Fruit fly (Drosophila melanogaster) whole organism, adult: ENCODE measurements around the gene TBC1D23.
A peak's percentile ranks its signal among the peaks of the same experiment; 100 is the strongest.

Experiments used
- CG11617 ChIP-seq: fragments of 200-800 bp; sonication (Bioruptor generic); optimal IDR thresholded peaks from 2 replicates; lab custom pipeline; 2017; ENCODE audit warnings: mild to moderate bottlenecking, missing biosample characterization, missing genetic modification reagents, missing genetic modification characterization
- CG12768 ChIP-seq: fragments of 200-800 bp; sonication (Bioruptor generic); optimal IDR thresholded peaks from 2 replicates; lab custom pipeline; 2017; ENCODE audit warnings: missing biosample characterization, missing genetic modification characterization, mild to moderate bottlenecking, moderate library complexity, missing genetic modification reagents
- CG14711 ChIP-seq: fragments of 200-800 bp; sonication (Bioruptor generic); optimal IDR thresholded peaks from 2 replicates; lab custom pipeline; 2018; ENCODE audit warnings: missing biosample characterization, mild to moderate bottlenecking, missing genetic modification characterization, moderate library complexity
- CG1620 ChIP-seq: fragments of 200-800 bp; sonication (Bioruptor generic); optimal IDR thresholded peaks from 2 replicates; lab custom pipeline; 2016; ENCODE audit warnings: missing biosample characterization, missing genetic modification characterization
- CG33017 ChIP-seq: fragments of 200-800 bp; sonication (Bioruptor generic); optimal IDR thresholded peaks from 2 replicates; lab custom pipeline; 2018; ENCODE audit warnings: missing biosample characterization, mild to moderate bottlenecking, missing genetic modification characterization, moderate library complexity
- CG5204 ChIP-seq: fragments of 200-800 bp; sonication (Bioruptor generic); optimal IDR thresholded peaks from 2 replicates; lab custom pipeline; 2016; ENCODE audit warnings: missing biosample characterization, missing genetic modification characterization
- CG7045 ChIP-seq: fragments of 200-800 bp; sonication (Bioruptor generic); optimal IDR thresholded peaks from 2 replicates; lab custom pipeline; 2017; ENCODE audit warnings: missing biosample characterization, mild to moderate bottlenecking, missing genetic modification characterization
- CG7101 ChIP-seq: fragments of 200-800 bp; sonication (Bioruptor generic); optimal IDR thresholded peaks from 2 replicates; lab custom pipeline; 2018; ENCODE audit warnings: missing biosample characterization, mild to moderate bottlenecking, missing genetic modification characterization, moderate library complexity
- Clk ChIP-seq: fragments of 200-800 bp; sonication (Bioruptor generic); optimal IDR thresholded peaks from 2 replicates; lab custom pipeline; 2017; ENCODE audit warnings: missing biosample characterization, missing genetic modification characterization
- Crg-1 ChIP-seq: fragments of 200-800 bp; sonication (Bioruptor generic); optimal IDR thresholded peaks from 2 replicates; lab custom pipeline; 2016; ENCODE audit warnings: missing biosample characterization, missing genetic modification characterization
- Hr96 ChIP-seq: fragments of 200-800 bp; sonication (Bioruptor generic); optimal IDR thresholded peaks from 2 replicates; lab custom pipeline; 2016; ENCODE audit warnings: missing biosample characterization, missing genetic modification characterization
- Mnt ChIP-seq: fragments of 200-800 bp; sonication (Bioruptor generic); optimal IDR thresholded peaks from 2 replicates; lab custom pipeline; 2016; ENCODE audit warnings: missing biosample characterization, mild to moderate bottlenecking, missing genetic modification characterization
- bab1 ChIP-seq: fragments of 200-800 bp; sonication (Bioruptor generic); optimal IDR thresholded peaks from 3 replicates; lab custom pipeline; 2019; ENCODE audit warnings: missing biosample characterization, mild to moderate bottlenecking, missing genetic modification characterization, moderate library complexity
- cic ChIP-seq: fragments of 200-800 bp; sonication (Bioruptor generic); optimal IDR thresholded peaks from 2 replicates; lab custom pipeline; 2017; ENCODE audit warnings: missing biosample characterization, mild to moderate bottlenecking, missing genetic modification characterization, moderate library complexity
- cnc ChIP-seq, 2 experiments: fragments of >200 bp; optimal IDR thresholded peaks; 2 replicates each; lab custom pipeline; 2017
- kay ChIP-seq: fragments of 200-800 bp; sonication (Bioruptor generic); peaks from one replicate; lab custom pipeline; 2016; ENCODE audit warnings: missing biosample characterization, missing genetic modification characterization, borderline replicate concordance
- ovo ChIP-seq: fragments of 200-800 bp; sonication (Bioruptor generic); optimal IDR thresholded peaks from 2 replicates; lab custom pipeline; 2016; ENCODE audit warnings: missing biosample characterization, missing genetic modification characterization
- pad ChIP-seq: fragments of 200-800 bp; sonication (Bioruptor generic); optimal IDR thresholded peaks from 3 replicates; lab custom pipeline; 2017; ENCODE audit warnings: missing biosample characterization, missing genetic modification characterization, mild to moderate bottlenecking, moderate library complexity, missing genetic modification reagents
- tj ChIP-seq: fragments of 200-800 bp; sonication (Bioruptor generic); optimal IDR thresholded peaks from 3 replicates; lab custom pipeline; 2017; ENCODE audit warnings: missing biosample characterization, mild to moderate bottlenecking, missing genetic modification characterization, moderate library complexity
- toe ChIP-seq: fragments of 200-800 bp; sonication (Bioruptor generic); optimal IDR thresholded peaks from 2 replicates; lab custom pipeline; 2016; ENCODE audit warnings: missing biosample characterization, missing genetic modification characterization

Gene TBC1D23

DNA sequence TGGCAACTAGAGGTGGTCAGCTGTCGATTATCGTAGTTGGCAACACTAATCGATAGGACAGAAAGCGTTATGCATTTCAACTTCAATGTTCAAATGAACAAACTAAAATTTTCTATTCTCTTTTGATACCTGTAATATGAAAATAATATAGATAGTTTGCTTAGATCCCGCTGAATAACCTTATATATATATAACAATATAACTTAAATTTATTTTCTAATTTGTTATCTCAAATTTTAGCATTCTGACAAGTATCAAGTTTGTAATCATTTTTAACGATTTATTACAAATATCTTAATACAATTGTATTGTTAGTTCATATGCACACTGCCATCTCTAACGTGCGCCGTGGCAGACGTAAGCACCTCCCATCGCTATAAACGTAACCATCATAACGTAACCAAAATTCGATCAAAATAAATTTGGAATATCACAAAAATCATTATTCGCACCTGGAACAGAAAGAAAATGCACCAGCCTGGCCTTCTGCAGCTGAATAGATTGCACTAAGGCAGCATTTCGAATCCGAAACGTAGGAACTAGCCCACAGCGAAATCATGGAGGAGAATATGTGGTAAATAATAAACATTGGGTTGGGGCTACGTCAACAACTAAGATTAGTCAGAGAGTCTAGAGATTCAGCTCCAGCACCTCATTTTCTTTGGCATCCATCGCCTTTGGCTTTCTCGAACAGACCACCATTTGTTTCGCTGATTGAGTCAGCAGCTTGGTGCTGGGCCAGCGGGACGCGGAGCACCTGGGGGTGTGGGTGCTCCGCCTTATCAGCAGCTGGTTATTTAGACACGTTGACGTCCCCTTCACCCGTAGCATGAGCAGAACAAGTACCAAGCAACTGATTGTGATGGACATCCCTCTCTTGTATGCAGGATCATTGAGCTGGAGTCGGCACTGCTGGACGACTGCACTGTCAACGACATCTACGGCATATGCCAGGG, at the start of gene TBC1D23, which contains the start of gene Pino:
TBC1D23 (plus strand) TSS at position 385 of the 956 bp plus-strand sequence.
Pino (minus strand) TSS at position 22 of the 956 bp plus-strand sequence.
- TF ChIP-seq toe (GFP tag; lab: Kevin White, UChicago) (peak; percentile 83), Clk (peak; percentile 45), tj (GFP tag; lab: Kevin White, UChicago) (peak; percentile 40), pad (peak; percentile 41), CG5204 (GFP tag; lab: Kevin White, UChicago) (peak; percentile 75), kay (GFP tag; lab: Kevin White, UChicago) (no peak), CG7045 (GFP tag; lab: Kevin White, UChicago) (peak; percentile 73), Crg-1 (peak; percentile 54), CG33017 (tag; lab: Kevin White, UChicago) (peak; percentile 78), CG7101 (tag; lab: Kevin White, UChicago) (peak; percentile 80), CG11617 (GFP tag; lab: Kevin White, UChicago) (peak; percentile 75), bab1 (GFP tag; lab: Kevin White, UChicago) (peak; percentile 48), Mnt (GFP tag; lab: Kevin White, UChicago) (peak; percentile 15), CG14711 (tag; lab: Kevin White, UChicago) (peak; percentile 73), ovo (peak; percentile 36), CG12768 (peak; percentile 67), Hr96 (GFP tag; lab: Kevin White, UChicago) (peak; percentile 55), CG1620 (GFP tag; lab: Kevin White, UChicago) (peak; percentile 58), cic (no peak), cnc (optimal IDR thresholded peaks at IDR 0.05; lab: Kevin White, UChicago) (no peak)

DNA sequence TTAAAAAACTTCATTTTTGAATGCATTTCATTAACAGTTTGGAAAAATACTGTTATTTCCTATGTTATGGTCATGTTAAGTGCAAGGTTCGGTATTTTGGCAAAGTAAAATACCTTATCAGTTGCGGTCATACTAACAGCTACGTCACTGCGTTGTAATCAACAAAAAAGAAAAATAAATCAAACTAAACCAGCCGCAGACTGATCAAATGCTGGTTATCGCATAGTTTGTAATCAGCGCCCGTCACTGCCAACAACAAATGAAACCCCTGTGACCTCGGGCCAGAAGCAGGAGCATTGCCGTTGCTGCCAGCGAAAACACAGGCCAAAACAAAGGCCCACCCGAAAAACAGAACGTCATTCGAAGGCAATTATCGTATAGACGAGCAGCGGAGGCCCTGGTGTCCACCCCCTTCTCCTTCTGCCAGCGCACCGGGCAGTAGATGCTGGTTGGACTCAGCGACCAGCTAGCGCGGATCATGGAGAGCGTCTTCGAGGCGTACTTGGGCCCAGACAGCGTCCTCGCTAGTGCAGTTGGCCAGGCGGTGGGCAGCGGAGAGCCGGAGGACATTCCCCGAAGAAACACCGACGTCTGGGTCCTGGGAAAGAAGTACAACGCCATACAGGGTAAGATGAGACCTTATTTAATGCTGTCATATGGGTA, 48.2 kb upstream of the TBC1D23 start, which contains the start of gene Atg4a:
Atg4a (plus strand) TSS at position 110 of the 663 bp plus-strand sequence.
- TF ChIP-seq CG11617 (GFP tag; lab: Kevin White, UChicago) (peak; percentile 63), toe (GFP tag; lab: Kevin White, UChicago) (no peak), bab1 (GFP tag; lab: Kevin White, UChicago) (peak; percentile 8), CG7101 (tag; lab: Kevin White, UChicago) (no peak), CG7045 (GFP tag; lab: Kevin White, UChicago) (peak; percentile 34), cic (peak; percentile 68), ovo (no peak), CG33017 (tag; lab: Kevin White, UChicago) (peak; percentile 39), kay (GFP tag; lab: Kevin White, UChicago) (no peak)

DNA sequence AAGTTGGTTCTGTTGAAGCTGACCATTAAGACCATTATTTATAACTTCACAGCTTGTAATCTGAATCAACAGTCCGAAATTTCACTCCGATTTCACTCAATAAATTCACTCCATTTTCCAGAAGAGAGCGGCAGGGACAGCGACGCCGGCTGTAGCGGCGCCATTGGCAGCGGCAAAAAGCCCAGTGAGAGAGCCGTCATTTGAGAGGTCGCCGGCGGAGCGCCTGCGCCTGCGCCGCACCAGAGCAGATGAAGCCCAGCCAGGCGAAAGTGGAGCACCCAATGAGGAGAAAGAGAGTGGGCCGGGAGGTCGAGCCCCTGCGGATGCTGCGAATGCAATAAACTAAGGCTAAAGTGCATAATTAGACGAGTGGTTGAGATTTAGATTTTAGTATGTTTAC, 46.4 kb upstream of the TBC1D23 start:
- TF ChIP-seq tj (GFP tag; lab: Kevin White, UChicago): no peak
- TF ChIP-seq pad: no peak
- TF ChIP-seq CG5204 (GFP tag; lab: Kevin White, UChicago): no peak
- TF ChIP-seq bab1 (GFP tag; lab: Kevin White, UChicago): no peak
- no peak for TF ChIP-seq cic
- no peak for TF ChIP-seq kay (GFP tag; lab: Kevin White, UChicago)
- no peak for TF ChIP-seq CG1620 (GFP tag; lab: Kevin White, UChicago)
- no peak for TF ChIP-seq CG33017 (tag; lab: Kevin White, UChicago)
- no peak for TF ChIP-seq CG11617 (GFP tag; lab: Kevin White, UChicago)
- no peak for TF ChIP-seq CG7101 (tag; lab: Kevin White, UChicago)
- no peak for TF ChIP-seq CG7045 (GFP tag; lab: Kevin White, UChicago)
- TF ChIP-seq cnc (optimal IDR thresholded peaks at IDR 0.05; lab: Kevin White, UChicago): no peak

DNA sequence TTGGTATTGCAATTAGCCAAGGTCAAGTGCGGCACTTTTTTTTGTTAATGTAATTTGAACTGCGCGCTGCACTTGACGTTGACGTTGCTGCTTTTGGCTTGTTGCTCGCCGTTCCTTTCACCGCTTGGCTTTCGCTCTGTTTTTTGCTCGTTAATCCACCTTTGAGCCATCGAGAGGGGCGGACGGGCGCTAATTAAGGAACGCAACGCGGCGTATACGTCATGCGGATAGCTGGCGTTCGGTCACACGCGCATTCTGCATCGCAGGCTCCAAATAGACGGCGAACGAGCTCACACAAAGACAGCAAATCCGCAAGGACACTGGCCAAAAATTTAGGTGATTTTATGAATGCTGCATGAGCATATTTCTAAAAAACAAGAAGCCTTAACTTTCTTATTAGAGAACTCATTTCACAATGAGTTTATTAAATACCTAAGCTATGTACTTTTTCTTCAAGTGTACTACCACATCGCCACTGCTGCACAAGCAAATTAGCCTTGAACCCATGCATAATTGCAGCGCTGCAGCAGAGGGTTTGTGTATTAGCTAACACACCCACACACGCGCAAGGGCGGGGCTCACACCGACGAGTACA, 42.7 kb upstream of the TBC1D23 start:
- TF ChIP-seq kay (GFP tag; lab: Kevin White, UChicago) (no peak), CG5204 (GFP tag; lab: Kevin White, UChicago) (no peak), CG33017 (tag; lab: Kevin White, UChicago) (peak; percentile 31), Crg-1 (no peak), Hr96 (GFP tag; lab: Kevin White, UChicago) (peak; percentile 37), CG7045 (GFP tag; lab: Kevin White, UChicago) (peak; percentile 73), CG11617 (GFP tag; lab: Kevin White, UChicago) (no peak), tj (GFP tag; lab: Kevin White, UChicago) (peak; percentile 23), CG14711 (tag; lab: Kevin White, UChicago) (peak; percentile 31), CG1620 (GFP tag; lab: Kevin White, UChicago) (no peak), CG12768 (peak; percentile 55), pad (peak; percentile 2)

DNA sequence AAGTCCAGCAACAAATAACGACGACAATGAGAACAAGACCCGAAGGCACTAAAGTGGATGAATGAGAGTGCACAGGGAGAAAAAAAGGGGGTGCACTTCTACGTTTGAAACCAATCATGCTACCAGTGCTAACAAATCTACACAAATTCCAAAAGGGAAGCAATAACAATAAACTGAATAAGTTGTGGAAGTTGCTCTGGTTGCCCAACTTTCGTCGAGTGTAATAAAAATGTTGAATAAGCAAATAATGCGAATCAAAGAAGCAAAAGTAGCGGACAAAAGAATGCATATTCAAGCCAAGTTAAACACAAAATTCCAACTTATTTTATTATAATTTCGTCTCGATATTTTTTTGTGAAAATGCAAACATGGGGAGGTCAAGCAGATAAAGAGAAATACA, 37.4 kb upstream of the TBC1D23 start:
- no peak for TF ChIP-seq cnc (optimal IDR thresholded peaks at IDR 0.05; lab: Kevin White, UChicago)
- peak; percentile 8 for TF ChIP-seq CG7101 (tag; lab: Kevin White, UChicago)
- TF ChIP-seq Hr96 (GFP tag; lab: Kevin White, UChicago): no peak
- TF ChIP-seq toe (GFP tag; lab: Kevin White, UChicago): no peak
- peak; percentile 32 for TF ChIP-seq bab1 (GFP tag; lab: Kevin White, UChicago)
- no peak for TF ChIP-seq cic
- TF ChIP-seq CG12768: no peak
- TF ChIP-seq Crg-1: no peak
- no peak for TF ChIP-seq pad
- TF ChIP-seq CG33017 (tag; lab: Kevin White, UChicago): no peak
- TF ChIP-seq kay (GFP tag; lab: Kevin White, UChicago): no peak
- TF ChIP-seq tj (GFP tag; lab: Kevin White, UChicago): peak; percentile 84
- TF ChIP-seq CG11617 (GFP tag; lab: Kevin White, UChicago): no peak
